Fruit fly (Drosophila melanogaster) whole organism, embryonic: ENCODE measurements around the gene Sodq.

Experiments used
- Aef1 ChIP-seq: fragments of 200-800 bp; sonication (Bioruptor generic); IDR thresholded peaks from 3 replicates; pipeline ENCODE4 v1.3.6; 2022; ENCODE audit warnings: missing biosample characterization, missing genetic modification characterization
- Antp ChIP-seq: fragments of 200-800 bp; sonication (Bioruptor generic); optimal IDR thresholded peaks from 3 replicates; lab custom pipeline; 2016; ENCODE audit warnings: missing biosample characterization, missing genetic modification characterization
- BEAF-32 ChIP-seq: fragments of 200-800 bp; sonication (Bioruptor generic); optimal IDR thresholded peaks from 3 replicates; lab custom pipeline; 2017; ENCODE audit warnings: missing biosample characterization, missing genetic modification characterization, mild to moderate bottlenecking, moderate library complexity, missing genetic modification reagents
- CG10274 ChIP-seq: fragments of 200-800 bp; sonication (Bioruptor generic); optimal IDR thresholded peaks from 3 replicates; lab custom pipeline; 2017; ENCODE audit warnings: missing biosample characterization, mild to moderate bottlenecking, missing genetic modification characterization
- CG10321 ChIP-seq: fragments of 200-800 bp; sonication (Bioruptor generic); IDR thresholded peaks from 2 replicates; pipeline ENCODE4 v1.3.6; 2022; ENCODE audit warnings: missing biosample characterization, missing genetic modification characterization
- CG10959 ChIP-seq: fragments of 200-800 bp; sonication (Bioruptor generic); IDR thresholded peaks from 2 replicates; pipeline ENCODE4 v1.3.6; 2022; ENCODE audit warnings: missing biosample characterization, missing genetic modification characterization
- CG11696 ChIP-seq: fragments of 200-800 bp; sonication (Bioruptor generic); IDR thresholded peaks from 2 replicates; pipeline ENCODE4 v1.3.6; 2022; ENCODE audit warnings: missing biosample characterization, missing genetic modification characterization
- CG12219 ChIP-seq: fragments of 200-800 bp; sonication (Bioruptor generic); optimal IDR thresholded peaks from 3 replicates; lab custom pipeline; 2018; ENCODE audit warnings: missing biosample characterization, mild to moderate bottlenecking, missing genetic modification characterization
- CG14965 ChIP-seq: fragments of 200-800 bp; sonication (Bioruptor generic); optimal IDR thresholded peaks from 2 replicates; lab custom pipeline; 2016; ENCODE audit warnings: missing biosample characterization, missing genetic modification characterization, borderline replicate concordance
- CG18764 ChIP-seq: fragments of 200-800 bp; sonication (Bioruptor generic); optimal IDR thresholded peaks from 3 replicates; lab custom pipeline; 2016; ENCODE audit warnings: missing biosample characterization, missing genetic modification characterization
- CG31441 ChIP-seq: fragments of 200-800 bp; sonication (Bioruptor generic); IDR thresholded peaks from 2 replicates; pipeline ENCODE4 v1.3.6; 2022; ENCODE audit warnings: missing biosample characterization, missing genetic modification characterization
- CG32772 ChIP-seq: fragments of 200-800 bp; sonication (Bioruptor generic); IDR thresholded peaks from 2 replicates; pipeline ENCODE4 v1.3.6; 2022; ENCODE audit warnings: missing biosample characterization, missing genetic modification characterization
- CG3281 ChIP-seq: fragments of 200-800 bp; sonication (Bioruptor generic); optimal IDR thresholded peaks from 3 replicates; lab custom pipeline; 2017; ENCODE audit warnings: missing biosample characterization, mild to moderate bottlenecking, missing genetic modification characterization
- CG7745 ChIP-seq: fragments of 200-800 bp; sonication (Bioruptor generic); optimal IDR thresholded peaks from 2 replicates; lab custom pipeline; 2018; ENCODE audit warnings: missing biosample characterization, mild to moderate bottlenecking, missing genetic modification characterization, moderate library complexity
- D19A ChIP-seq: fragments of 200-800 bp; optimal IDR thresholded peaks from 3 replicates; lab custom pipeline; 2019; ENCODE audit warnings: missing biosample characterization, mild to moderate bottlenecking, missing genetic modification characterization, moderate library complexity
- Doc2 ChIP-seq: fragments of 200-800 bp; sonication (Bioruptor generic); IDR thresholded peaks from 2 replicates; pipeline ENCODE4 v1.3.6; 2022; ENCODE audit warnings: missing biosample characterization, missing genetic modification characterization
- ERR ChIP-seq: fragments of 200-800 bp; sonication (Bioruptor generic); optimal IDR thresholded peaks from 2 replicates; lab custom pipeline; 2016; ENCODE audit warnings: missing biosample characterization, missing genetic modification characterization
- Elba2 ChIP-seq: fragments of 200-800 bp; sonication (Bioruptor generic); optimal IDR thresholded peaks from 3 replicates; lab custom pipeline; 2016; ENCODE audit warnings: missing biosample characterization, missing genetic modification characterization
- Ets65A ChIP-seq: fragments of 200-800 bp; sonication (Bioruptor generic); peaks from one replicate; lab custom pipeline; 2016; ENCODE audit warnings: missing biosample characterization, missing genetic modification characterization
- HLH3B ChIP-seq: fragments of 200-800 bp; sonication (Bioruptor generic); IDR thresholded peaks from 2 replicates; pipeline ENCODE4 v1.3.6; 2022; ENCODE audit warnings: missing biosample characterization, missing genetic modification characterization
- HLH4C ChIP-seq: fragments of 200-800 bp; sonication (Bioruptor generic); IDR thresholded peaks from 3 replicates; pipeline ENCODE4 v1.3.6; 2022; ENCODE audit warnings: missing biosample characterization, missing genetic modification characterization; ENCODE audit not compliant: partially characterized antibody
- Hmx ChIP-seq: fragments of 200-800 bp; sonication (Bioruptor generic); optimal IDR thresholded peaks from 2 replicates; lab custom pipeline; 2016; ENCODE audit warnings: missing biosample characterization, missing genetic modification characterization
- NK7.1 ChIP-seq: fragments of 200-800 bp; sonication (Bioruptor generic); optimal IDR thresholded peaks from 3 replicates; lab custom pipeline; 2016; ENCODE audit warnings: missing biosample characterization, missing genetic modification characterization
- Opbp ChIP-seq: fragments of 200-800 bp; sonication (Bioruptor generic); IDR thresholded peaks from 3 replicates; pipeline ENCODE4 v1.3.6; 2022; ENCODE audit warnings: missing biosample characterization, missing genetic modification characterization; ENCODE audit not compliant: partially characterized antibody
- PHDP ChIP-seq: fragments of 200-800 bp; sonication (Bioruptor generic); optimal IDR thresholded peaks from 3 replicates; lab custom pipeline; 2018; ENCODE audit warnings: missing biosample characterization, mild to moderate bottlenecking, missing genetic modification characterization, moderate library complexity
- Ptx1 ChIP-seq: fragments of 200-800 bp; sonication (Bioruptor generic); IDR thresholded peaks from 2 replicates; pipeline ENCODE4 v1.3.6; 2022; ENCODE audit warnings: missing biosample characterization, missing genetic modification characterization
- Sry-β ChIP-seq: fragments of 200-800 bp; sonication (Bioruptor generic); optimal IDR thresholded peaks from 2 replicates; lab custom pipeline; 2018; ENCODE audit warnings: missing biosample characterization, mild to moderate bottlenecking, missing genetic modification characterization, moderate library complexity
- Ssrp ChIP-seq: fragments of 200-800 bp; sonication (Bioruptor generic); optimal IDR thresholded peaks from 2 replicates; lab custom pipeline; 2018; ENCODE audit warnings: missing biosample characterization, mild to moderate bottlenecking, missing genetic modification characterization, moderate library complexity
- Taf1 ChIP-seq: fragments of 200-800 bp; sonication (Bioruptor generic); IDR thresholded peaks from 2 replicates; pipeline ENCODE4 v1.3.6; 2022; ENCODE audit warnings: missing biosample characterization, missing genetic modification characterization
- Tbp ChIP-seq: fragments of >200 bp; optimal IDR thresholded peaks from 2 replicates; lab custom pipeline; 2018; ENCODE audit warnings: missing biosample characterization, missing genetic modification characterization
- ash1 ChIP-seq: fragments of 200-800 bp; sonication (Bioruptor generic); optimal IDR thresholded peaks from 2 replicates; lab custom pipeline; 2018; ENCODE audit warnings: missing biosample characterization, mild to moderate bottlenecking, missing genetic modification characterization
- cwo ChIP-seq: fragments of 200-800 bp; sonication (Bioruptor generic); optimal IDR thresholded peaks from 3 replicates; lab custom pipeline; 2017; ENCODE audit warnings: missing biosample characterization, missing genetic modification characterization, mild to moderate bottlenecking, moderate library complexity, missing genetic modification reagents
- danr ChIP-seq: fragments of 200-800 bp; sonication (Bioruptor generic); IDR thresholded peaks from 2 replicates; pipeline ENCODE4 v1.3.6; 2022; ENCODE audit warnings: missing biosample characterization, missing genetic modification characterization
- fd3F ChIP-seq: fragments of 200-800 bp; sonication (Bioruptor generic); optimal IDR thresholded peaks from 2 replicates; lab custom pipeline; 2018; ENCODE audit warnings: missing biosample characterization, mild to moderate bottlenecking, missing genetic modification characterization, moderate library complexity
- fd96Cb ChIP-seq: fragments of 200-800 bp; sonication (Bioruptor generic); optimal IDR thresholded peaks from 2 replicates; lab custom pipeline; 2018; ENCODE audit warnings: missing biosample characterization, mild to moderate bottlenecking, missing genetic modification characterization, moderate library complexity
- gcm ChIP-seq: fragments of 200-800 bp; sonication (Bioruptor generic); optimal IDR thresholded peaks from 2 replicates; lab custom pipeline; 2019; ENCODE audit warnings: missing biosample characterization, mild to moderate bottlenecking, missing genetic modification characterization, moderate library complexity
- gem ChIP-seq: fragments of 200-800 bp; sonication (Bioruptor generic); optimal IDR thresholded peaks from 2 replicates; lab custom pipeline; 2019; ENCODE audit warnings: missing biosample characterization, mild to moderate bottlenecking, missing genetic modification characterization, moderate library complexity
- h ChIP-seq: fragments of >200 bp; optimal IDR thresholded peaks from 2 replicates; lab custom pipeline; 2017
- maf-S ChIP-seq: fragments of 200-800 bp; sonication (Bioruptor generic); optimal IDR thresholded peaks from 2 replicates; lab custom pipeline; 2016; ENCODE audit warnings: missing biosample characterization, missing genetic modification characterization
- p53 ChIP-seq: fragments of 200-800 bp; sonication (Bioruptor generic); optimal IDR thresholded peaks from 2 replicates; lab custom pipeline; 2016; ENCODE audit warnings: missing biosample characterization, missing genetic modification characterization
- peb ChIP-seq: fragments of 200-800 bp; sonication (Bioruptor generic); IDR thresholded peaks from 2 replicates; pipeline ENCODE4 v1.3.6; 2022; ENCODE audit warnings: missing biosample characterization, missing genetic modification characterization
- slbo ChIP-seq: fragments of 200-800 bp; sonication (Bioruptor generic); IDR thresholded peaks from 2 replicates; pipeline ENCODE4 v1.3.6; 2022; ENCODE audit warnings: missing biosample characterization, missing genetic modification characterization
- so ChIP-seq: fragments of 200-800 bp; sonication (Bioruptor generic); IDR thresholded peaks from 3 replicates; pipeline ENCODE4 v1.3.6; 2022; ENCODE audit warnings: missing biosample characterization, missing genetic modification characterization
- sob ChIP-seq: fragments of 200-800 bp; sonication (Bioruptor generic); IDR thresholded peaks from 2 replicates; pipeline ENCODE4 v1.3.6; 2022; ENCODE audit warnings: missing biosample characterization, missing genetic modification characterization
- sqz ChIP-seq: fragments of 200-800 bp; sonication (Bioruptor generic); optimal IDR thresholded peaks from 3 replicates; lab custom pipeline; 2018; ENCODE audit warnings: missing biosample characterization, mild to moderate bottlenecking, missing genetic modification characterization
- sug ChIP-seq: fragments of 200-800 bp; optimal IDR thresholded peaks from 2 replicates; lab custom pipeline; 2019; ENCODE audit warnings: missing biosample characterization, mild to moderate bottlenecking, missing genetic modification characterization, moderate library complexity
- tap ChIP-seq: fragments of 200-800 bp; optimal IDR thresholded peaks from 3 replicates; lab custom pipeline; 2019; ENCODE audit warnings: missing biosample characterization, mild to moderate bottlenecking, missing genetic modification characterization, moderate library complexity
- tgo ChIP-seq: fragments of 200-800 bp; sonication (Bioruptor generic); IDR thresholded peaks from 3 replicates; pipeline ENCODE4 v1.3.6; 2022; ENCODE audit warnings: missing biosample characterization, missing genetic modification characterization
- wek ChIP-seq: fragments of 200-800 bp; sonication (Bioruptor generic); optimal IDR thresholded peaks from 3 replicates; lab custom pipeline; 2018; ENCODE audit warnings: missing biosample characterization, mild to moderate bottlenecking, missing genetic modification characterization, moderate library complexity
- zfh2 ChIP-seq: fragments of 200-800 bp; sonication (Bioruptor generic); optimal IDR thresholded peaks from 2 replicates; lab custom pipeline; 2016; ENCODE audit warnings: missing biosample characterization, missing genetic modification characterization

Gene Sodq

dm6 chr3R:25880198-25880970 lies 15.2 kb upstream of the Sodq start (continued):
- TF ChIP-seq maf-S (GFP tag; lab: Kevin White, UChicago) (no peak), HLH4C (GFP tag; lab: Robert Waterston, UW) (no peak), sob (0 out of 2 replicates have a peak, but pooled peaks have one; percentile 29), ash1 (GFP tag; lab: Kevin White, UChicago) (no peak), HLH3B (GFP tag; lab: Robert Waterston, UW) (0 out of 2 replicates have a peak, but pooled peaks have one; percentile 40), gem (tag; lab: Kevin White, UChicago) (peak; percentile 81), Hmx (GFP tag; lab: Kevin White, UChicago) (no peak), CG18764 (GFP tag; lab: Kevin White, UChicago) (no peak), wek (no peak), CG3281 (peak; percentile 57), ERR (GFP tag; lab: Kevin White, UChicago) (no peak), h (lab: Kevin White, UChicago) (no peak), Doc2 (GFP tag; lab: Robert Waterston, UW) (no peak), Tbp (GFP tag; lab: Kevin White, UChicago) (no peak), CG31441 (peak; percentile 64; the same call in 1 of the 2 replicates), sug (tag; lab: Kevin White, UChicago) (peak; percentile 24), gcm (GFP tag; lab: Kevin White, UChicago) (peak; percentile 44), CG10274 (GFP tag; lab: Kevin White, UChicago) (no peak), Ptx1 (GFP tag; lab: Robert Waterston, UW) (0 out of 2 replicates have a peak, but pooled peaks have one; percentile 29), fd96Cb (tag; lab: Kevin White, UChicago) (peak; percentile 49), Aef1 (GFP tag; lab: Robert Waterston, UW) (0 out of 3 replicates have a peak, but pooled peaks have one; percentile 29), sqz (GFP tag; lab: Kevin White, UChicago) (no peak), zfh2 (GFP tag; lab: Kevin White, UChicago) (no peak), peb (0 out of 2 replicates have a peak, but pooled peaks have one; percentile 19), PHDP (peak; percentile 49), CG12219 (GFP tag; lab: Kevin White, UChicago) (no peak), CG7745 (tag; lab: Kevin White, UChicago) (no peak), Elba2 (GFP tag; lab: Kevin White, UChicago) (no peak), slbo (GFP tag; lab: Robert Waterston, UW) (peak; percentile 59), cwo (peak; percentile 58), tgo (GFP tag; lab: Robert Waterston, UW) (0 out of 3 replicates have a peak, but pooled peaks have one; percentile 36), danr (no peak), Taf1 (GFP tag; lab: Robert Waterston, UW) (no peak), D19A (peak; percentile 50), Antp (GFP tag; lab: Kevin White, UChicago) (no peak), CG11696 (GFP tag; lab: Robert Waterston, UW) (0 out of 2 replicates have a peak, but pooled peaks have one; percentile 29), tap (tag; lab: Kevin White, UChicago) (peak; percentile 45), Ets65A (no peak), p53 (GFP tag; lab: Kevin White, UChicago) (no peak), CG32772 (GFP tag; lab: Robert Waterston, UW) (no peak), CG10959 (GFP tag; lab: Robert Waterston, UW) (no peak), fd3F (GFP tag; lab: Kevin White, UChicago) (peak; percentile 36), Sry-β (GFP tag; lab: Kevin White, UChicago) (peak; percentile 87), NK7.1 (GFP tag; lab: Kevin White, UChicago) (no peak), Ssrp (peak; percentile 55), so (GFP tag; lab: Robert Waterston, UW) (no peak), BEAF-32 (GFP tag; lab: Kevin White, UChicago) (no peak), Opbp (GFP tag; lab: Robert Waterston, UW) (no peak), CG10321 (GFP tag; lab: Robert Waterston, UW) (no peak), CG14965 (no peak)
